Fruit fly (Drosophila melanogaster) whole organism, embryonic: ENCODE results near the gene Nthl1.

ENCODE experiments used
- BEAF-32 ChIP-seq: fragments of 200-800 bp; sonication (Bioruptor generic); optimal IDR thresholded peaks from 3 replicates; lab custom pipeline; 2017; ENCODE audit warnings: missing biosample characterization, missing genetic modification characterization, mild to moderate bottlenecking, moderate library complexity, missing genetic modification reagents
- C15 ChIP-seq: fragments of 200-800 bp; sonication (Bioruptor generic); IDR thresholded peaks from 3 replicates; pipeline ENCODE4 v1.3.6; 2022; ENCODE audit warnings: missing biosample characterization, missing genetic modification characterization
- CG10462 ChIP-seq: fragments of 200-800 bp; sonication (Bioruptor generic); optimal IDR thresholded peaks from 2 replicates; lab custom pipeline; 2016; ENCODE audit warnings: missing biosample characterization, missing genetic modification characterization
- CG11456 ChIP-seq: fragments of 200-800 bp; sonication (Bioruptor generic); IDR thresholded peaks from 3 replicates; pipeline ENCODE4 v1.3.6; 2022; ENCODE audit warnings: missing biosample characterization, missing genetic modification characterization
- CG12155 ChIP-seq: fragments of 200-800 bp; sonication (Bioruptor generic); optimal IDR thresholded peaks from 3 replicates; lab custom pipeline; 2016; ENCODE audit warnings: missing biosample characterization, missing genetic modification characterization
- CG13296 ChIP-seq: fragments of 200-800 bp; sonication (Bioruptor generic); optimal IDR thresholded peaks from 3 replicates; lab custom pipeline; 2018; ENCODE audit warnings: missing biosample characterization, mild to moderate bottlenecking, missing genetic modification characterization
- CG13624 ChIP-seq: fragments of 200-800 bp; sonication (Bioruptor generic); optimal IDR thresholded peaks from 2 replicates; lab custom pipeline; 2016; ENCODE audit warnings: missing biosample characterization, missing genetic modification characterization
- CG15601 ChIP-seq: fragments of 200-800 bp; sonication (Bioruptor generic); optimal IDR thresholded peaks from 3 replicates; lab custom pipeline; 2019; ENCODE audit warnings: missing biosample characterization, mild to moderate bottlenecking, missing genetic modification characterization, moderate library complexity
- CG17359 ChIP-seq: fragments of 200-800 bp; sonication (Bioruptor generic); optimal IDR thresholded peaks from 3 replicates; lab custom pipeline; 2018; ENCODE audit warnings: missing biosample characterization, mild to moderate bottlenecking, missing genetic modification characterization, moderate library complexity
- CG17361 ChIP-seq: fragments of 200-800 bp; sonication (Bioruptor generic); IDR thresholded peaks from 3 replicates; pipeline ENCODE4 v1.3.6; 2022; ENCODE audit warnings: missing biosample characterization, missing genetic modification characterization
- CG17612 ChIP-seq: fragments of 200-800 bp; sonication (Bioruptor generic); IDR thresholded peaks from 2 replicates; pipeline ENCODE4 v1.3.6; 2022; ENCODE audit warnings: missing biosample characterization, missing genetic modification characterization
- CG2875 ChIP-seq: fragments of 200-800 bp; sonication (Bioruptor generic); optimal IDR thresholded peaks from 2 replicates; lab custom pipeline; 2017; ENCODE audit warnings: missing biosample characterization, mild to moderate bottlenecking, missing genetic modification characterization, missing genetic modification reagents
- CG30020 ChIP-seq: fragments of 200-800 bp; optimal IDR thresholded peaks from 2 replicates; lab custom pipeline; 2019; ENCODE audit warnings: missing biosample characterization, mild to moderate bottlenecking, missing genetic modification characterization, moderate library complexity
- CG33557 ChIP-seq: fragments of 200-800 bp; sonication (Bioruptor generic); optimal IDR thresholded peaks from 2 replicates; lab custom pipeline; 2019; ENCODE audit warnings: missing biosample characterization, mild to moderate bottlenecking, missing genetic modification characterization, moderate library complexity
- CG3838 ChIP-seq: fragments of 200-800 bp; sonication (Bioruptor generic); optimal IDR thresholded peaks from 3 replicates; lab custom pipeline; 2016; ENCODE audit warnings: missing biosample characterization, missing genetic modification characterization
- CG4360 ChIP-seq: fragments of 200-800 bp; sonication (Bioruptor generic); IDR thresholded peaks from 2 replicates; pipeline ENCODE4 v1.3.6; 2022; ENCODE audit warnings: missing biosample characterization, missing genetic modification characterization
- CG4730 ChIP-seq: fragments of 200-800 bp; sonication (Bioruptor generic); IDR thresholded peaks from 2 replicates; pipeline ENCODE4 v1.3.6; 2022; ENCODE audit warnings: missing biosample characterization, missing genetic modification characterization
- CG4854 ChIP-seq: fragments of 200-800 bp; sonication (Bioruptor generic); optimal IDR thresholded peaks from 2 replicates; lab custom pipeline; 2016; ENCODE audit warnings: missing biosample characterization, missing genetic modification characterization, inconsistent platforms
- CG5953 ChIP-seq: fragments of 200-800 bp; sonication (Bioruptor generic); IDR thresholded peaks from 2 replicates; pipeline ENCODE4 v1.3.6; 2022; ENCODE audit warnings: missing biosample characterization, missing genetic modification characterization
- CG7963 ChIP-seq: fragments of 200-800 bp; sonication (Bioruptor generic); IDR thresholded peaks from 3 replicates; pipeline ENCODE4 v1.3.6; 2022; ENCODE audit warnings: missing biosample characterization, missing genetic modification characterization; ENCODE audit not compliant: partially characterized antibody
- CG8359 ChIP-seq: fragments of 200-800 bp; sonication (Bioruptor generic); optimal IDR thresholded peaks from 2 replicates; lab custom pipeline; 2017; ENCODE audit warnings: missing biosample characterization, mild to moderate bottlenecking, missing genetic modification characterization, borderline replicate concordance
- CG8765 ChIP-seq: fragments of 200-800 bp; sonication (Bioruptor generic); IDR thresholded peaks from 2 replicates; pipeline ENCODE4 v1.3.6; 2022; ENCODE audit warnings: missing biosample characterization, missing genetic modification characterization
- D19B ChIP-seq: fragments of 200-800 bp; sonication (Bioruptor generic); optimal IDR thresholded peaks from 2 replicates; lab custom pipeline; 2017; ENCODE audit warnings: missing biosample characterization, mild to moderate bottlenecking, missing genetic modification characterization
- Dad ChIP-seq: fragments of 200-800 bp; sonication (Bioruptor generic); optimal IDR thresholded peaks from 3 replicates; lab custom pipeline; 2016; ENCODE audit warnings: missing biosample characterization, missing genetic modification characterization
- Dfd ChIP-seq, 2 experiments: fragments of >200 bp; optimal IDR thresholded peaks; 2 replicates each; lab custom pipeline; 2017; ENCODE audit warnings: missing biosample characterization in 2 of 2, missing genetic modification characterization in 2 of 2
- Dll ChIP-seq: fragments of 200-800 bp; sonication (Bioruptor generic); IDR thresholded peaks from 4 replicates; pipeline ENCODE4 v1.3.6; 2022; ENCODE audit warnings: missing biosample characterization, missing genetic modification characterization; ENCODE audit not compliant: partially characterized antibody
- Dp ChIP-seq: fragments of 200-800 bp; sonication (Bioruptor generic); optimal IDR thresholded peaks from 2 replicates; lab custom pipeline; 2018; ENCODE audit warnings: missing biosample characterization, mild to moderate bottlenecking, missing genetic modification characterization, moderate library complexity
- Ets97D ChIP-seq: fragments of 200-800 bp; sonication (Bioruptor generic); optimal IDR thresholded peaks from 3 replicates; lab custom pipeline; 2016; ENCODE audit warnings: missing biosample characterization, missing genetic modification characterization
- Gsc ChIP-seq: fragments of 200-800 bp; sonication (Bioruptor generic); IDR thresholded peaks from 2 replicates; pipeline ENCODE4 v1.3.6; 2022; ENCODE audit warnings: missing biosample characterization, missing genetic modification characterization
- MBD-R2 ChIP-seq: fragments of 200-800 bp; sonication (Bioruptor generic); IDR thresholded peaks from 2 replicates; pipeline ENCODE4 v1.3.6; 2022; ENCODE audit warnings: missing biosample characterization, missing genetic modification characterization
- NfI ChIP-seq: fragments of 200-800 bp; sonication (Bioruptor generic); optimal IDR thresholded peaks from 3 replicates; lab custom pipeline; 2018; ENCODE audit warnings: missing biosample characterization, mild to moderate bottlenecking, missing genetic modification characterization, moderate library complexity
- Ptx1 ChIP-seq: fragments of 200-800 bp; sonication (Bioruptor generic); IDR thresholded peaks from 2 replicates; pipeline ENCODE4 v1.3.6; 2022; ENCODE audit warnings: missing biosample characterization, missing genetic modification characterization
- YL-1 ChIP-seq: fragments of 200-800 bp; sonication (Bioruptor generic); optimal IDR thresholded peaks from 3 replicates; lab custom pipeline; 2017; ENCODE audit warnings: missing biosample characterization, mild to moderate bottlenecking, missing genetic modification characterization
- al ChIP-seq: fragments of 200-800 bp; sonication (Bioruptor generic); IDR thresholded peaks from 2 replicates; pipeline ENCODE4 v1.3.6; 2022; ENCODE audit warnings: missing biosample characterization, missing genetic modification characterization
- ap ChIP-seq: fragments of 200-800 bp; sonication (Bioruptor generic); IDR thresholded peaks from 2 replicates; pipeline ENCODE4 v1.3.6; 2022; ENCODE audit warnings: missing biosample characterization, missing genetic modification characterization
- ash1 ChIP-seq: fragments of 200-800 bp; sonication (Bioruptor generic); optimal IDR thresholded peaks from 2 replicates; lab custom pipeline; 2018; ENCODE audit warnings: missing biosample characterization, mild to moderate bottlenecking, missing genetic modification characterization
- bigmax ChIP-seq: fragments of 200-800 bp; sonication (Bioruptor generic); optimal IDR thresholded peaks from 2 replicates; lab custom pipeline; 2018; ENCODE audit warnings: missing biosample characterization, mild to moderate bottlenecking, missing genetic modification characterization
- bowl ChIP-seq: fragments of 200-800 bp; sonication (Bioruptor generic); IDR thresholded peaks from 2 replicates; pipeline ENCODE4 v1.3.6; 2022; ENCODE audit warnings: missing biosample characterization, missing genetic modification characterization
- cg ChIP-seq: fragments of 200-800 bp; sonication (Bioruptor generic); optimal IDR thresholded peaks from 3 replicates; lab custom pipeline; 2019; ENCODE audit warnings: missing biosample characterization, mild to moderate bottlenecking, missing genetic modification characterization, moderate library complexity
- dmrt11E ChIP-seq: fragments of 200-800 bp; sonication (Bioruptor generic); optimal IDR thresholded peaks from 3 replicates; lab custom pipeline; 2018; ENCODE audit warnings: missing biosample characterization, mild to moderate bottlenecking, missing genetic modification characterization, moderate library complexity
- fd64A ChIP-seq: fragments of 200-800 bp; sonication (Bioruptor generic); optimal IDR thresholded peaks from 3 replicates; lab custom pipeline; 2018; ENCODE audit warnings: missing biosample characterization, mild to moderate bottlenecking, missing genetic modification characterization
- gcm ChIP-seq: fragments of 200-800 bp; sonication (Bioruptor generic); optimal IDR thresholded peaks from 2 replicates; lab custom pipeline; 2019; ENCODE audit warnings: missing biosample characterization, mild to moderate bottlenecking, missing genetic modification characterization, moderate library complexity
- hb ChIP-seq: fragments of 200-800 bp; sonication (Bioruptor generic); IDR thresholded peaks from 3 replicates; pipeline ENCODE4 v1.3.6; 2022; ENCODE audit warnings: missing biosample characterization, missing genetic modification characterization; ENCODE audit not compliant: partially characterized antibody
- ind ChIP-seq: fragments of 200-800 bp; sonication (Bioruptor generic); optimal IDR thresholded peaks from 3 replicates; lab custom pipeline; 2016; ENCODE audit warnings: missing biosample characterization, missing genetic modification characterization
- mam ChIP-seq: fragments of 200-800 bp; sonication (Bioruptor generic); optimal IDR thresholded peaks from 3 replicates; lab custom pipeline; 2016; ENCODE audit warnings: missing biosample characterization, missing genetic modification characterization
- mirr ChIP-seq: fragments of 200-800 bp; sonication (Bioruptor generic); optimal IDR thresholded peaks from 3 replicates; lab custom pipeline; 2018; ENCODE audit warnings: missing biosample characterization, mild to moderate bottlenecking, missing genetic modification characterization
- sc ChIP-seq, 3 experiments: fragments of >200 bp in 2 of 3; fragments of 200-800 bp in 1 of 3; sonication (Bioruptor generic) in 1 of 3; optimal IDR thresholded peaks; 2 replicates in 2 of 3; 3 replicates in 1 of 3; lab custom pipeline; 2017; ENCODE audit warnings: mild to moderate bottlenecking in 1 of 3, missing biosample characterization in 1 of 3, missing genetic modification characterization in 1 of 3, missing genetic modification reagents in 1 of 3
- sens ChIP-seq: fragments of 200-800 bp; sonication (Bioruptor generic); peaks from one replicate; lab custom pipeline; 2016; ENCODE audit warnings: missing biosample characterization, missing genetic modification characterization
- tll ChIP-seq, 2 experiments: fragments of 200-800 bp in 1 of 2; fragments of >200 bp in 1 of 2; sonication (Bioruptor generic) in 1 of 2; optimal IDR thresholded peaks; 2 replicates each; lab custom pipeline; 2017 to 2019; ENCODE audit warnings: missing biosample characterization in 2 of 2, missing genetic modification characterization in 2 of 2, mild to moderate bottlenecking in 1 of 2, moderate library complexity in 1 of 2
- vfl ChIP-seq: fragments of 200-800 bp; sonication (Bioruptor generic); optimal IDR thresholded peaks from 2 replicates; lab custom pipeline; 2016; ENCODE audit warnings: missing biosample characterization, missing genetic modification characterization

Nthl1 gene

DNA sequence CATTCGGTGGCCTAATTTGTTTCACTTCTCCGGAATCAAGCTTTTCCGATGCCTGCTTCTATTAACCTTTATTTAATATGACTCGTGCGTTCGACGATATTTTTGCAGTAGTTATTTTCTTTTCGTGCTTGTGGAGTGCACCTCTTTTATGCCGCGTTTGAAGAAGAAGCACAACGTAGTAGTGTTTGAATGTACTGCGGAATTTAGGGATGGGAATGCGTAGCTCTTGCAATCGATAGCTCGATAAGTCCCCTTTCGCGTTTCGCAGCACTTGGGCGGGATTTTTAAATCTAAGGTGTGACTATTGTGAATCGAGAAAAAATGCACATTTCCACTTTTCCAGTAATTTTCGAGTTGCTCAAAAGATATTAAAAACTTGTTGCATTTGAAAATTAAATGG, 8.9 kb downstream of the Nthl1 start, which contains the start of the genes CG43739 and sky (continued):
- peak; percentile 11; the same call in 1 of the 2 replicates for TF ChIP-seq CG4360 (GFP tag; lab: Robert Waterston, UW)
- no peak for TF ChIP-seq C15
- TF ChIP-seq Dp (GFP tag; lab: Kevin White, UChicago): peak; percentile 98
- peak; percentile 46; the same call in 1 of the 3 replicates for TF ChIP-seq CG11456 (GFP tag; lab: Robert Waterston, UW)
- TF ChIP-seq sc (optimal IDR thresholded peaks at IDR 0.05; lab: Kevin White, UChicago): no peak
- TF ChIP-seq sc (GFP tag; optimal IDR thresholded peaks at IDR 0.05; lab: Kevin White, UChicago): no peak
- no peak for TF ChIP-seq NfI (GFP tag; lab: Kevin White, UChicago)
- no peak for TF ChIP-seq tll (GFP tag; optimal IDR thresholded peaks at IDR 0.05; lab: Kevin White, UChicago)
- TF ChIP-seq bowl (GFP tag; lab: Robert Waterston, UW): no peak
- TF ChIP-seq CG5953: no peak
- TF ChIP-seq hb (GFP tag; lab: Robert Waterston, UW): peak; percentile 75
- peak; percentile 79 for TF ChIP-seq Ets97D (GFP tag; lab: Kevin White, UChicago)
- TF ChIP-seq CG33557 (GFP tag; lab: Kevin White, UChicago): no peak
- TF ChIP-seq Dll: peak; percentile 87
- peak; percentile 63 for TF ChIP-seq mam (GFP tag; lab: Kevin White, UChicago)
- no peak for TF ChIP-seq YL-1 (GFP tag; lab: Kevin White, UChicago)
- TF ChIP-seq MBD-R2 (GFP tag; lab: Robert Waterston, UW): peak; percentile 50
- no peak for TF ChIP-seq CG2875 (GFP tag; lab: Kevin White, UChicago)
- TF ChIP-seq CG15601 (tag; lab: Kevin White, UChicago): peak; percentile 14
- TF ChIP-seq CG8359 (GFP tag; lab: Kevin White, UChicago): no peak
- TF ChIP-seq Ptx1 (GFP tag; lab: Robert Waterston, UW): no peak
- no peak; the same call in 2 of the 3 replicates for TF ChIP-seq CG17361
- peak; percentile 85 for TF ChIP-seq CG7963 (GFP tag; lab: Robert Waterston, UW)
- no peak for TF ChIP-seq CG3838 (GFP tag; lab: Kevin White, UChicago)
- TF ChIP-seq CG30020 (tag; lab: Kevin White, UChicago): no peak
- no peak for TF ChIP-seq CG8765 (GFP tag; lab: Robert Waterston, UW)
- TF ChIP-seq CG13296: no peak
- peak; percentile 51 for TF ChIP-seq vfl (GFP tag; lab: Kevin White, UChicago)
- no peak for TF ChIP-seq ash1 (GFP tag; lab: Kevin White, UChicago)
- peak; percentile 90 for TF ChIP-seq BEAF-32 (GFP tag; lab: Kevin White, UChicago)
- no peak for TF ChIP-seq gcm (GFP tag; lab: Kevin White, UChicago)
- TF ChIP-seq dmrt11E (tag; lab: Kevin White, UChicago): no peak
- TF ChIP-seq ind: peak; percentile 1
- TF ChIP-seq Dfd (GFP tag; optimal IDR thresholded peaks at IDR 0.05; lab: Kevin White, UChicago): no peak
- TF ChIP-seq mirr (GFP tag; lab: Kevin White, UChicago): no peak
- TF ChIP-seq CG10462 (GFP tag; lab: Kevin White, UChicago): no peak
- no peak for TF ChIP-seq CG4730
- no peak for TF ChIP-seq CG17359 (tag; lab: Kevin White, UChicago)
- no peak for TF ChIP-seq ap (GFP tag; lab: Robert Waterston, UW)
- TF ChIP-seq fd64A (GFP tag; lab: Kevin White, UChicago): no peak
- TF ChIP-seq cg (GFP tag; lab: Kevin White, UChicago): no peak
- peak; percentile 17; the same call in 1 of the 2 replicates for TF ChIP-seq CG17612 (GFP tag; lab: Robert Waterston, UW)
- peak; percentile 53 for TF ChIP-seq CG13624 (GFP tag; lab: Kevin White, UChicago)
- TF ChIP-seq D19B (GFP tag; lab: Kevin White, UChicago): no peak
- TF ChIP-seq bigmax (GFP tag; lab: Kevin White, UChicago): no peak
- no peak for TF ChIP-seq CG4854 (GFP tag; lab: Kevin White, UChicago)
- 0 out of 2 replicates have a peak, but pooled peaks have one; percentile 25 for TF ChIP-seq al (GFP tag; lab: Robert Waterston, UW)
- peak; percentile 33 for TF ChIP-seq Dad (GFP tag; lab: Kevin White, UChicago)
- peak; percentile 74 for TF ChIP-seq sens (GFP tag; lab: Kevin White, UChicago)
- no peak for TF ChIP-seq CG12155
- no peak for TF ChIP-seq Gsc
